Worm (Caenorhabditis elegans): Measurements from ENCODE around the gene oac-54.

DNA sequence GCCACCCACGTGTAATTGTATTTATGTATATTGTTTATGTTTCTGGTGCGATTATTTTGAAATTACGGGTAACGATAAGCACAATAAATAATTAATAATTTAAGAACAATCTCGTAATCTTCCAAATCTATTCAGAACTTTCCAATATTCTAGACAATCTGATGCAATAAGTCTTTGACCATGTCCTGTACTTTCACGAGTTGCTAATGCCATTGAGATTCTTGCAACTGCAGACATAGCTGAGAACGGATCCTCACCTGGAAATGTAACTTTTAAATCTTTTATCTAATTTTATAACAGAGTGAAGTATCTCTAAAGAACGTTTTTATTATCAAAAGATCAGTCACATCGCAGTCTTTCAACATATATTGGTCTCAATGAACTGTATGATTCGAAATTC lies 5.4 kb downstream of the oac-54 start:
- TF ChIP-seq klf-2 (GFP tag; conservative IDR thresholded peaks at IDR 0.05) (no peak), flt-1 (GFP tag; IDR thresholded peaks at IDR 0.05) (no peak), med-1 (GFP tag; optimal IDR thresholded peaks at IDR 0.05; ENCODE audit: insufficient read depth) (no peak), T22C8.4 (GFP tag; IDR thresholded peaks at IDR 0.05) (no peak), tab-1 (GFP tag; IDR thresholded peaks at IDR 0.05) (no peak), ztf-23 (GFP tag; IDR thresholded peaks at IDR 0.05) (no peak)

Measured in whole organism, midembryonic.